Worm (Caenorhabditis elegans) whole organism, mixed stage, embryonic: ENCODE data around the gene mtrr-1.

Source experiments
- ceh-43 ChIP-seq: fragments of 200-800 bp; sonication (Bioruptor generic); optimal IDR thresholded peaks from 2 replicates; lab custom pipeline; 2018; ENCODE audit warnings: mild to moderate bottlenecking, missing genetic modification characterization, moderate library complexity, missing compliant biosample characterization
- cnd-1 ChIP-seq: fragments of 200-800 bp; sonication (Bioruptor generic); optimal IDR thresholded peaks from 2 replicates; lab custom pipeline; 2018; ENCODE audit warnings: mild to moderate bottlenecking, missing genetic modification characterization, missing compliant biosample characterization
- drap-1 ChIP-seq: fragments of 200-800 bp; sonication (Bioruptor generic); optimal IDR thresholded peaks from 3 replicates; lab custom pipeline; 2018; ENCODE audit warnings: mild to moderate bottlenecking, missing genetic modification characterization, missing compliant biosample characterization
- lin-13 ChIP-seq: fragments of 150-350 bp; optimal IDR thresholded peaks from 2 replicates; lab custom pipeline; 2014; ENCODE audit warnings: missing biosample characterization, missing genetic modification characterization
- mls-2 ChIP-seq: sonication (generic microtip); optimal IDR thresholded peaks from 2 replicates; lab custom pipeline; 2016; ENCODE audit warnings: mild to moderate bottlenecking, missing genetic modification characterization, moderate library complexity, missing compliant biosample characterization
- nhr-76 ChIP-seq: sonication (generic microtip); optimal IDR thresholded peaks from 2 replicates; lab custom pipeline; 2017; ENCODE audit warnings: missing biosample characterization, missing genetic modification characterization
- snpc-4 ChIP-seq: fragments of 150-350 bp; optimal IDR thresholded peaks from 2 replicates; lab custom pipeline; 2014; ENCODE audit warnings: missing biosample characterization, missing genetic modification characterization
- zip-8 ChIP-seq: fragments of 150-350 bp; optimal IDR thresholded peaks from 2 replicates; lab custom pipeline; 2014; ENCODE audit warnings: missing biosample characterization, missing genetic modification characterization

- TF ChIP-seq ceh-43 = no peak
- no peak for TF ChIP-seq cnd-1 (tag; lab: Kevin White, UChicago)
- TF ChIP-seq snpc-4 (tag; lab: Kevin White, UChicago) = no peak
- no peak for TF ChIP-seq zip-8 (tag; lab: Kevin White, UChicago)
- TF ChIP-seq lin-13 (tag; lab: Kevin White, UChicago) = no peak
- no peak for TF ChIP-seq drap-1 (GFP tag; lab: Kevin White, UChicago)
- TF ChIP-seq nhr-76 = no peak
- no peak for TF ChIP-seq mls-2
Observed at ce11 chrII:9299679-9300078, 13.9 kb downstream of the mtrr-1 start.
